Worm (Caenorhabditis elegans) whole organism, L4 larva: ENCODE measurements around the gene tbb-6.

ENCODE experiments used
- F10B5.3 ChIP-seq: sonication (generic microtip); optimal IDR thresholded peaks from 2 replicates; lab custom pipeline; 2016; ENCODE audit warnings: mild to moderate bottlenecking, missing genetic modification characterization, missing compliant biosample characterization
- F44E2.7 ChIP-seq: fragments of 200-800 bp; sonication (Bioruptor generic); IDR thresholded peaks from 2 replicates; pipeline ENCODE4 v2.1.2; 2022; ENCODE audit warnings: missing genetic modification characterization, missing compliant biosample characterization
- F49E8.2 ChIP-seq: sonication (generic microtip); optimal IDR thresholded peaks from 2 replicates; lab custom pipeline; 2016; ENCODE audit warnings: missing compliant biosample characterization, mild to moderate bottlenecking, missing genetic modification characterization, borderline replicate concordance
- aha-1 ChIP-seq: fragments of 150-350 bp; peaks from one replicate; lab custom pipeline; 2014; ENCODE audit warnings: missing biosample characterization, missing genetic modification characterization
- aly-2 ChIP-seq: sonication (generic microtip); optimal IDR thresholded peaks from 2 replicates; lab custom pipeline; 2018; ENCODE audit warnings: missing biosample characterization, missing genetic modification characterization
- ama-1 ChIP-seq: fragments of 150-350 bp; optimal IDR thresholded peaks from 2 replicates; lab custom pipeline; 2014; ENCODE audit warnings: inconsistent platforms, mixed read lengths
- ctbp-1 ChIP-seq: fragments of 200-800 bp; sonication (Bioruptor generic); IDR thresholded peaks from 2 replicates; pipeline ENCODE4 v1.3.6; 2022; ENCODE audit warnings: missing genetic modification reagents, missing genetic modification characterization, missing compliant biosample characterization
- daf-16 ChIP-seq, 3 experiments: sonication (generic microtip); optimal IDR thresholded peaks; 2 replicates each; lab custom pipeline; 2016 to 2017; ENCODE audit warnings: missing genetic modification characterization in 3 of 3, missing genetic modification reagents in 3 of 3, mild to moderate bottlenecking in 2 of 3, missing compliant biosample characterization in 2 of 3, missing biosample characterization in 1 of 3, moderate library complexity in 1 of 3
- daf-19 ChIP-seq: fragments of 200-800 bp; sonication (Bioruptor generic); conservative IDR thresholded peaks from 2 replicates; pipeline ENCODE4 v1.3.6; 2022; ENCODE audit warnings: missing genetic modification characterization, missing compliant biosample characterization
- daf-8 ChIP-seq: fragments of 200-800 bp; sonication (Bioruptor generic); IDR thresholded peaks from 2 replicates; pipeline ENCODE4 v1.3.6; 2022; ENCODE audit warnings: missing genetic modification characterization, missing compliant biosample characterization
- dmd-6 ChIP-seq: fragments of 200-800 bp; sonication (Bioruptor generic); IDR thresholded peaks from 2 replicates; pipeline ENCODE4 v1.3.6; 2022; ENCODE audit warnings: missing genetic modification reagents, missing genetic modification characterization, missing compliant biosample characterization
- dve-1 ChIP-seq: sonication (generic microtip); optimal IDR thresholded peaks from 2 replicates; lab custom pipeline; 2017; ENCODE audit warnings: antibody characterized with exemption, mild to moderate bottlenecking, missing genetic modification characterization, missing compliant biosample characterization; ENCODE audit not compliant: insufficient read depth
- egl-43 ChIP-seq: fragments of 200-800 bp; sonication (Bioruptor generic); IDR thresholded peaks from 2 replicates; pipeline ENCODE4 v1.3.6; 2022; ENCODE audit warnings: missing genetic modification reagents, missing genetic modification characterization, missing compliant biosample characterization
- fos-1 ChIP-seq: fragments of 150-350 bp; optimal IDR thresholded peaks from 2 replicates; lab custom pipeline; 2014; ENCODE audit warnings: missing biosample characterization, missing genetic modification characterization
- gei-8 ChIP-seq: fragments of 200-800 bp; sonication (Bioruptor generic); optimal IDR thresholded peaks from 2 replicates; lab custom pipeline; 2018; ENCODE audit warnings: mild to moderate bottlenecking, missing genetic modification characterization, missing compliant biosample characterization
- hif-1 ChIP-seq, 2 experiments: sonication (generic microtip); optimal IDR thresholded peaks; 2 replicates each; lab custom pipeline; 2016 to 2017; ENCODE audit warnings: missing compliant biosample characterization in 2 of 2, missing genetic modification characterization in 2 of 2, missing genetic modification reagents in 2 of 2, missing genotype in 2 of 2, mild to moderate bottlenecking in 1 of 2
- hlh-11 ChIP-seq: fragments of 200-800 bp; sonication (Bioruptor generic); optimal IDR thresholded peaks from 2 replicates; lab custom pipeline; 2018; ENCODE audit warnings: mild to moderate bottlenecking, missing genetic modification characterization, missing compliant biosample characterization
- hlh-30 ChIP-seq: sonication (generic microtip); optimal IDR thresholded peaks from 2 replicates; lab custom pipeline; 2017; ENCODE audit warnings: antibody characterized with exemption, mild to moderate bottlenecking, missing genetic modification characterization, missing compliant biosample characterization; ENCODE audit not compliant: insufficient read depth
- hmg-1.1 ChIP-seq: fragments of 200-800 bp; sonication (Bioruptor generic); IDR thresholded peaks from 2 replicates; pipeline ENCODE4 v1.3.6; 2022; ENCODE audit warnings: missing genetic modification reagents, missing genetic modification characterization, missing compliant biosample characterization
- lin-1 ChIP-seq: fragments of 200-800 bp; sonication (Bioruptor generic); IDR thresholded peaks from 2 replicates; pipeline ENCODE4 v1.3.6; 2022; ENCODE audit warnings: missing genetic modification reagents, missing genetic modification characterization, missing compliant biosample characterization
- lin-13 ChIP-seq: fragments of 150-350 bp; optimal IDR thresholded peaks from 2 replicates; lab custom pipeline; 2014; ENCODE audit warnings: missing biosample characterization, missing genetic modification reagents, missing genetic modification characterization
- lin-38 ChIP-seq: fragments of 200-800 bp; sonication (Bioruptor generic); IDR thresholded peaks from 2 replicates; pipeline ENCODE4 v1.3.6; 2022; ENCODE audit warnings: missing genetic modification reagents, missing genetic modification characterization, missing compliant biosample characterization
- lin-39 ChIP-seq: fragments of 150-350 bp; optimal IDR thresholded peaks from 2 replicates; lab custom pipeline; 2014; ENCODE audit warnings: missing biosample characterization, missing genetic modification reagents, missing genetic modification characterization
- lir-3 ChIP-seq: sonication (generic microtip); optimal IDR thresholded peaks from 2 replicates; lab custom pipeline; 2016; ENCODE audit warnings: mild to moderate bottlenecking, missing genetic modification characterization, missing compliant biosample characterization
- mdl-1 ChIP-seq, 2 experiments: fragments of 150-350 bp in 1 of 2; sonication (generic microtip) in 1 of 2; optimal IDR thresholded peaks; 2 replicates each; lab custom pipeline; 2014 to 2017; ENCODE audit warnings: missing biosample characterization in 2 of 2, missing genetic modification characterization in 2 of 2
- mxl-3 ChIP-seq: fragments of 200-800 bp; sonication (Bioruptor generic); optimal IDR thresholded peaks from 2 replicates; lab custom pipeline; 2018; ENCODE audit warnings: mild to moderate bottlenecking, missing genetic modification characterization, missing compliant biosample characterization
- nhr-237 ChIP-seq: sonication (generic microtip); optimal IDR thresholded peaks from 2 replicates; lab custom pipeline; 2017; ENCODE audit warnings: missing biosample characterization, missing genetic modification characterization
- nhr-25 ChIP-seq: sonication (generic microtip); optimal IDR thresholded peaks from 2 replicates; lab custom pipeline; 2017; ENCODE audit warnings: missing genetic modification characterization, mild to moderate bottlenecking, missing compliant biosample characterization, antibody characterized with exemption, moderate library complexity, borderline replicate concordance; ENCODE audit not compliant: insufficient read depth
- nhr-28 ChIP-seq: fragments of 150-350 bp; optimal IDR thresholded peaks from 2 replicates; lab custom pipeline; 2014; ENCODE audit warnings: missing biosample characterization, missing genetic modification characterization
- nhr-41 ChIP-seq: fragments of 200-800 bp; sonication (Bioruptor generic); IDR thresholded peaks from 2 replicates; pipeline ENCODE4 v1.3.6; 2022; ENCODE audit warnings: missing genetic modification reagents, missing genetic modification characterization, missing compliant biosample characterization
- nhr-48 ChIP-seq: sonication (generic microtip); optimal IDR thresholded peaks from 2 replicates; lab custom pipeline; 2016; ENCODE audit warnings: mild to moderate bottlenecking, missing genetic modification characterization, missing compliant biosample characterization
- nhr-77 ChIP-seq: fragments of 150-350 bp; optimal IDR thresholded peaks from 2 replicates; lab custom pipeline; 2014; ENCODE audit warnings: missing biosample characterization, missing genetic modification characterization
- pha-4 ChIP-seq, 2 experiments: fragments of 150-350 bp in 1 of 2; fragments of 200-800 bp in 1 of 2; sonication (Bioruptor generic) in 1 of 2; IDR thresholded peaks in 1 of 2; optimal IDR thresholded peaks in 1 of 2; 2 replicates each; pipeline versions ENCODE4 v1.3.6 to Lab custom; 2014 to 2022; ENCODE audit warnings: missing genetic modification characterization in 2 of 2, missing genetic modification reagents in 2 of 2, missing biosample characterization in 1 of 2, missing compliant biosample characterization in 1 of 2
- php-3 ChIP-seq: fragments of 200-800 bp; sonication (Bioruptor generic); IDR thresholded peaks from 2 replicates; pipeline ENCODE4 v1.3.6; 2022; ENCODE audit warnings: missing genetic modification reagents, missing genetic modification characterization, missing compliant biosample characterization
- pqm-1 ChIP-seq: sonication (generic microtip); optimal IDR thresholded peaks from 2 replicates; lab custom pipeline; 2017; ENCODE audit warnings: missing biosample characterization, missing genetic modification characterization
- snpc-1.2 ChIP-seq: fragments of 200-800 bp; sonication (Bioruptor generic); IDR thresholded peaks from 2 replicates; pipeline ENCODE4 v1.3.6; 2022; ENCODE audit warnings: missing genetic modification reagents, missing genetic modification characterization, missing compliant biosample characterization
- spr-1 ChIP-seq: sonication (generic microtip); optimal IDR thresholded peaks from 2 replicates; lab custom pipeline; 2016; ENCODE audit warnings: mild to moderate bottlenecking, missing genetic modification characterization, missing compliant biosample characterization
- unc-62 ChIP-seq, 3 experiments: fragments of 150-350 bp in 1 of 3; sonication (generic microtip); optimal IDR thresholded peaks in 2 of 3; peaks in 1 of 3; 1 replicate in 1 of 3; 2 replicates in 2 of 3; lab custom pipeline; 2014 to 2017; ENCODE audit warnings: missing biosample characterization in 3 of 3, missing genetic modification characterization in 3 of 3, missing genetic modification reagents in 3 of 3, missing genotype in 1 of 3
- vab-7 ChIP-seq: fragments of 200-800 bp; sonication (Bioruptor generic); IDR thresholded peaks from 2 replicates; pipeline ENCODE4 v1.3.6; 2022; ENCODE audit warnings: missing genetic modification reagents, missing genetic modification characterization, missing compliant biosample characterization

Gene tbb-6

DNA sequence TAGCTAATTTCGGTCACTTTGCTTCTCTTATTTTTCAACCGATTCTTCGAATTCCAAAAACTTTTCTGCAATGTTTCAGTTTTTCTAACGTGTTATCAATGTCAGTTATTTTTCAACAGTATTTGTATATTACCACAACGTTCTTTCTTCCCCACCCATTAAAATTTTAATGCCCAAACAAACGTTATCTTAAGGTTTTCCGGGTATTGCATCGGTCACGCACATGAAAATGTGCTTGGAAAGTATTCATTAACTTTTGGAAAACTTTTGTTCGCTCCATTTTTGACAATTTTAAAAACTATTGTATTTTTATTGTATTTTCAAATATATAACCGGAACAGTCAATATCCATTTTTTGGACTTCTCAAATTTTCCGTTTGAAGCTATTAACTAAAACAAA, 34.8 kb downstream of the tbb-6 start:
- TF ChIP-seq daf-19 (GFP tag; lab: Robert Waterston, UW) (no peak), dve-1 (tag; lab: Kevin White, UChicago) (peak; percentile 22), daf-16 (GFP tag; optimal IDR thresholded peaks at IDR 0.05; lab: Kevin White, UChicago) (no peak), daf-16 (tag; optimal IDR thresholded peaks at IDR 0.05; lab: Kevin White, UChicago) (peak; percentile 43), dmd-6 (0 out of 2 replicates have a peak, but pooled peaks have one; percentile 25), lin-1 (GFP tag; lab: Robert Waterston, UW) (no peak), nhr-77 (peak; percentile 18), nhr-28 (tag; lab: Kevin White, UChicago) (peak; percentile 29), pqm-1 (tag; lab: Kevin White, UChicago) (peak; percentile 51)

- peak; percentile 65 for TF ChIP-seq mxl-3
- peak; percentile 47 for TF ChIP-seq hlh-30
- peak; percentile 1 for TF ChIP-seq hlh-11 (tag; lab: Kevin White, UChicago)
- TF ChIP-seq hmg-1.1 (GFP tag; lab: Robert Waterston, UW): no peak
- TF ChIP-seq mdl-1 (tag; optimal IDR thresholded peaks at IDR 0.05; lab: Kevin White, UChicago): peak in 1 of 2 experiments; percentile 29
- no peak for TF ChIP-seq fos-1
Measured at ce11 chrV:12296794-12297193, 35.5 kb downstream of the tbb-6 start.

- TF ChIP-seq F44E2.7 (GFP tag; lab: Robert Waterston, UW): no peak
- TF ChIP-seq unc-62 (GFP tag; optimal IDR thresholded peaks at IDR 0.05 in 1 of 2; lab: Kevin White, UChicago): peak in 1 of 2 experiments; percentile 83
- no peak for TF ChIP-seq unc-62 (tag; optimal IDR thresholded peaks at IDR 0.05; lab: Kevin White, UChicago)
- no peak for TF ChIP-seq nhr-77
- TF ChIP-seq dmd-6: peak; percentile 42; the same call in 1 of the 2 replicates
- no peak for TF ChIP-seq pha-4 (GFP tag; IDR thresholded peaks at IDR 0.05; lab: Robert Waterston, UW)
- TF ChIP-seq pha-4 (tag; optimal IDR thresholded peaks at IDR 0.05; lab: Kevin White, UChicago): no peak
- peak; percentile 10 for TF ChIP-seq hlh-11 (tag; lab: Kevin White, UChicago)
- TF ChIP-seq dve-1 (tag; lab: Kevin White, UChicago): peak; percentile 40
- no peak for TF ChIP-seq vab-7
- TF ChIP-seq nhr-25 (tag; lab: Kevin White, UChicago): no peak
- TF ChIP-seq php-3 (GFP tag; lab: Robert Waterston, UW): no peak
- peak; percentile 48 for TF ChIP-seq nhr-28 (tag; lab: Kevin White, UChicago)
- no peak for TF ChIP-seq egl-43 (GFP tag; lab: Robert Waterston, UW)
- TF ChIP-seq aha-1 (tag; lab: Kevin White, UChicago): peak; percentile 70
- TF ChIP-seq F49E8.2 (tag; lab: Kevin White, UChicago): no peak
- peak; percentile 83 for TF ChIP-seq pqm-1 (tag; lab: Kevin White, UChicago)
- no peak for TF ChIP-seq lin-13
- no peak for TF ChIP-seq hmg-1.1 (GFP tag; lab: Robert Waterston, UW)
- TF ChIP-seq hif-1 (tag; optimal IDR thresholded peaks at IDR 0.05; lab: Kevin White, UChicago): no peak
- no peak for TF ChIP-seq daf-16 (GFP tag; optimal IDR thresholded peaks at IDR 0.05; lab: Kevin White, UChicago)
- TF ChIP-seq daf-16 (tag; optimal IDR thresholded peaks at IDR 0.05; lab: Kevin White, UChicago): peak; percentile 29
- TF ChIP-seq, all 104 proteins: peak for 8
Measured at ce11 chrV:12298184-12298583, 36.9 kb downstream of the tbb-6 start.

DNA sequence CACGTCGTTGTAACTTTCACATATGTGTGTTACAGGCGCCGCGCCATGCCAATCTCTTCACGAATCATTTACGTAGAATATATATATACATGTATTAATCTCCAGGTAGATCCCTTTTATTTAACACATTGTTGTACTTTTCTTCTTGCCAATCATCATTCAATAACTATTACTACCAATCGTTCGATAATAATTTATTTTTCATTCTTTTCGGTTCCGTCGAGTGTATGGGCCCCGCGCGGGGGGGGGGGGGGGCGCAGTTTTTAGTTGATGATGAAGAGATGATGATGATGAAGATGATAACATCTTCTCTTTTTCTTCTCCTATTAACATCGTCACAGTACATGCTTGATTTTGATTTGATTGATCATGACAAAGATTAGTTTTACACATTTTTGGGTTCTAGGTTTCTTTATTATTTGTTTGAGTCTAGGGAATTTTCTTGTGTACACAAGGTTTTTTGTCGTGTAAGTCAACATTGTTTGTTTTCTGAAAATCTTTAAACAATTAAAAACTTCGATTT, 38.0 kb downstream of the tbb-6 start:
- peak; percentile 23 for TF ChIP-seq hlh-11 (tag; lab: Kevin White, UChicago)
- no peak for TF ChIP-seq ctbp-1 (GFP tag; lab: Robert Waterston, UW)
- TF ChIP-seq mdl-1 (tag; optimal IDR thresholded peaks at IDR 0.05; lab: Kevin White, UChicago): no peak

- no peak for TF ChIP-seq daf-16 (GFP tag; optimal IDR thresholded peaks at IDR 0.05; lab: Kevin White, UChicago)
- peak; percentile 65 for TF ChIP-seq daf-16 (tag; optimal IDR thresholded peaks at IDR 0.05; lab: Kevin White, UChicago)
- no peak for TF ChIP-seq vab-7
- peak; percentile 92 for TF ChIP-seq aha-1 (tag; lab: Kevin White, UChicago)
- TF ChIP-seq F10B5.3: no peak
- no peak for TF ChIP-seq daf-8
- 0 out of 2 replicates have a peak, but pooled peaks have one; percentile 10 for TF ChIP-seq daf-19 (GFP tag; lab: Robert Waterston, UW)
- peak; percentile 36 for TF ChIP-seq nhr-48 (tag; lab: Kevin White, UChicago)
- no peak for TF ChIP-seq nhr-237 (tag; lab: Kevin White, UChicago)
- no peak for TF ChIP-seq lir-3 (tag; lab: Kevin White, UChicago)
- no peak for TF ChIP-seq spr-1 (tag; lab: Kevin White, UChicago)
- TF ChIP-seq aly-2 (tag; lab: Kevin White, UChicago): no peak
- no peak for TF ChIP-seq lin-39
- TF ChIP-seq mdl-1 (tag; optimal IDR thresholded peaks at IDR 0.05; lab: Kevin White, UChicago): peak in 1 of 2 experiments; percentile 84
- TF ChIP-seq snpc-1.2 (GFP tag; lab: Robert Waterston, UW): no peak
- no peak for TF ChIP-seq ama-1 (lab: Kevin White, UChicago)
- TF ChIP-seq lin-38: 0 out of 2 replicates have a peak, but pooled peaks have one; percentile 6
- TF ChIP-seq gei-8: no peak
- TF ChIP-seq nhr-41 (GFP tag; lab: Robert Waterston, UW): no peak
Measured at ce11 chrV:12300166-12300565, 38.8 kb downstream of the tbb-6 start.
